Fruit fly (Drosophila melanogaster) whole organism, prepupa: ENCODE measurements around the gene DPCoAC.

Experiments used
- Blimp-1 ChIP-seq: fragments of 200-800 bp; sonication (Bioruptor generic); optimal IDR thresholded peaks from 3 replicates; lab custom pipeline; 2017; ENCODE audit warnings: missing biosample characterization, missing genetic modification characterization, mild to moderate bottlenecking, moderate library complexity, missing genetic modification reagents
- CG10631 ChIP-seq: fragments of 200-800 bp; sonication (Bioruptor generic); optimal IDR thresholded peaks from 2 replicates; lab custom pipeline; 2016; ENCODE audit warnings: missing biosample characterization, missing genetic modification characterization
- CG15336 ChIP-seq: fragments of 200-800 bp; sonication (Bioruptor generic); IDR thresholded peaks from 2 replicates; pipeline ENCODE4 v1.3.6; 2022; ENCODE audit warnings: missing biosample characterization, missing genetic modification characterization
- CG16779 ChIP-seq: fragments of 200-800 bp; sonication (Bioruptor generic); optimal IDR thresholded peaks from 3 replicates; lab custom pipeline; 2017; ENCODE audit warnings: missing biosample characterization, mild to moderate bottlenecking, missing genetic modification characterization
- CG32006 ChIP-seq: fragments of 200-800 bp; sonication (Bioruptor generic); optimal IDR thresholded peaks from 3 replicates; lab custom pipeline; 2017; ENCODE audit warnings: missing biosample characterization, mild to moderate bottlenecking, missing genetic modification characterization
- CG34406 ChIP-seq: fragments of 200-800 bp; sonication (Bioruptor generic); optimal IDR thresholded peaks from 3 replicates; lab custom pipeline; 2016; ENCODE audit warnings: missing biosample characterization, missing genetic modification characterization
- CG3919 ChIP-seq: fragments of 200-800 bp; sonication (Bioruptor generic); optimal IDR thresholded peaks from 3 replicates; lab custom pipeline; 2016; ENCODE audit warnings: missing biosample characterization, missing genetic modification characterization
- CG4318 ChIP-seq: fragments of 200-800 bp; sonication (Bioruptor generic); optimal IDR thresholded peaks from 3 replicates; lab custom pipeline; 2017; ENCODE audit warnings: missing biosample characterization, mild to moderate bottlenecking, missing genetic modification characterization
- CG6163 ChIP-seq: fragments of 200-800 bp; sonication (Bioruptor generic); IDR thresholded peaks from 3 replicates; pipeline ENCODE4 v1.3.6; 2022; ENCODE audit warnings: missing biosample characterization, missing genetic modification characterization
- CG6808 ChIP-seq: fragments of 200-800 bp; sonication (Bioruptor generic); optimal IDR thresholded peaks from 3 replicates; lab custom pipeline; 2017; ENCODE audit warnings: missing biosample characterization, missing genetic modification characterization, mild to moderate bottlenecking, moderate library complexity, missing genetic modification reagents
- CG6854 ChIP-seq: fragments of 200-800 bp; sonication (Bioruptor generic); optimal IDR thresholded peaks from 2 replicates; lab custom pipeline; 2017; ENCODE audit warnings: missing biosample characterization, mild to moderate bottlenecking, missing genetic modification characterization
- CG7368 ChIP-seq: fragments of 200-800 bp; sonication (Bioruptor generic); optimal IDR thresholded peaks from 3 replicates; lab custom pipeline; 2016; ENCODE audit warnings: missing biosample characterization, missing genetic modification characterization
- CG8119 ChIP-seq: fragments of 200-800 bp; sonication (Bioruptor generic); IDR thresholded peaks from 3 replicates; pipeline ENCODE4 v1.3.6; 2022; ENCODE audit warnings: missing biosample characterization, missing genetic modification characterization
- CG8319 ChIP-seq: fragments of 200-800 bp; sonication (Bioruptor generic); optimal IDR thresholded peaks from 3 replicates; lab custom pipeline; 2016; ENCODE audit warnings: missing biosample characterization, missing genetic modification characterization
- CG8632 ChIP-seq: fragments of 200-800 bp; sonication (Bioruptor generic); optimal IDR thresholded peaks from 3 replicates; lab custom pipeline; 2016; ENCODE audit warnings: missing biosample characterization, missing genetic modification characterization
- Eip75B ChIP-seq: fragments of 200-800 bp; sonication (Bioruptor generic); optimal IDR thresholded peaks from 3 replicates; lab custom pipeline; 2016; ENCODE audit warnings: missing biosample characterization, missing genetic modification characterization
- Eip78C ChIP-seq: fragments of 200-800 bp; sonication (Bioruptor generic); peaks from one replicate; lab custom pipeline; 2016; ENCODE audit warnings: missing biosample characterization, missing genetic modification characterization
- Eip93F ChIP-seq: fragments of 200-800 bp; sonication (Bioruptor generic); optimal IDR thresholded peaks from 2 replicates; lab custom pipeline; 2016; ENCODE audit warnings: missing biosample characterization, mild to moderate bottlenecking, missing genetic modification characterization
- Ets21C ChIP-seq: fragments of 200-800 bp; sonication (Bioruptor generic); optimal IDR thresholded peaks from 3 replicates; lab custom pipeline; 2016; ENCODE audit warnings: missing biosample characterization, missing genetic modification characterization
- Ets96B ChIP-seq: fragments of 200-800 bp; optimal IDR thresholded peaks from 2 replicates; lab custom pipeline; 2019; ENCODE audit warnings: missing biosample characterization, mild to moderate bottlenecking, missing genetic modification characterization, moderate library complexity
- Hr38 ChIP-seq: sonication (Bioruptor generic); optimal IDR thresholded peaks from 2 replicates; lab custom pipeline; 2016; ENCODE audit warnings: missing biosample characterization, missing genetic modification characterization
- Hr39 ChIP-seq: fragments of 200-800 bp; sonication (Bioruptor generic); optimal IDR thresholded peaks from 2 replicates; lab custom pipeline; 2016; ENCODE audit warnings: missing biosample characterization, missing genetic modification characterization
- Hr4 ChIP-seq: fragments of 200-800 bp; sonication (Bioruptor generic); optimal IDR thresholded peaks from 3 replicates; lab custom pipeline; 2016; ENCODE audit warnings: missing biosample characterization, missing genetic modification characterization
- Lpt ChIP-seq: fragments of 200-800 bp; sonication (Bioruptor generic); optimal IDR thresholded peaks from 3 replicates; lab custom pipeline; 2016; ENCODE audit warnings: missing biosample characterization, missing genetic modification characterization
- Met ChIP-seq: fragments of 200-800 bp; sonication (Bioruptor generic); optimal IDR thresholded peaks from 3 replicates; lab custom pipeline; 2016; ENCODE audit warnings: missing biosample characterization, missing genetic modification characterization
- OdsH ChIP-seq: fragments of 200-800 bp; sonication (Bioruptor generic); optimal IDR thresholded peaks from 3 replicates; lab custom pipeline; 2016; ENCODE audit warnings: missing biosample characterization, missing genetic modification characterization
- Smox ChIP-seq: fragments of 200-800 bp; sonication (Bioruptor generic); optimal IDR thresholded peaks from 3 replicates; lab custom pipeline; 2016; ENCODE audit warnings: missing biosample characterization, missing genetic modification characterization
- Sox14 ChIP-seq: fragments of 200-800 bp; sonication (Bioruptor generic); optimal IDR thresholded peaks from 3 replicates; lab custom pipeline; 2016; ENCODE audit warnings: missing biosample characterization, missing genetic modification characterization
- achi ChIP-seq: fragments of 200-800 bp; sonication (Bioruptor generic); optimal IDR thresholded peaks from 3 replicates; lab custom pipeline; 2016; ENCODE audit warnings: missing biosample characterization, missing genetic modification characterization
- acj6 ChIP-seq: fragments of 200-800 bp; sonication (Bioruptor generic); optimal IDR thresholded peaks from 3 replicates; lab custom pipeline; 2016; ENCODE audit warnings: missing biosample characterization, missing genetic modification characterization
- cyc ChIP-seq: fragments of 200-800 bp; sonication (Bioruptor generic); optimal IDR thresholded peaks from 3 replicates; lab custom pipeline; 2016; ENCODE audit warnings: missing biosample characterization, missing genetic modification characterization
- dac ChIP-seq: fragments of 200-800 bp; sonication (Bioruptor generic); optimal IDR thresholded peaks from 2 replicates; lab custom pipeline; 2017; ENCODE audit warnings: missing biosample characterization, mild to moderate bottlenecking, missing genetic modification characterization
- eg ChIP-seq: fragments of 200-800 bp; sonication (Bioruptor generic); IDR thresholded peaks from 3 replicates; pipeline ENCODE4 v1.3.6; 2022; ENCODE audit warnings: missing biosample characterization, missing genetic modification characterization
- fd59A ChIP-seq: fragments of 200-800 bp; sonication (Bioruptor generic); optimal IDR thresholded peaks from 2 replicates; lab custom pipeline; 2017; ENCODE audit warnings: missing biosample characterization, mild to moderate bottlenecking, missing genetic modification characterization, missing genetic modification reagents
- fkh ChIP-seq: fragments of 200-800 bp; sonication (Bioruptor generic); optimal IDR thresholded peaks from 3 replicates; lab custom pipeline; 2017; ENCODE audit warnings: missing biosample characterization, mild to moderate bottlenecking, missing genetic modification characterization, moderate library complexity
- lz ChIP-seq: fragments of 200-800 bp; sonication (Bioruptor generic); optimal IDR thresholded peaks from 3 replicates; lab custom pipeline; 2016; ENCODE audit warnings: missing biosample characterization, missing genetic modification characterization
- net ChIP-seq: fragments of 200-800 bp; sonication (Bioruptor generic); optimal IDR thresholded peaks from 3 replicates; lab custom pipeline; 2016; ENCODE audit warnings: missing biosample characterization, missing genetic modification characterization
- salr ChIP-seq, 2 experiments: fragments of 200-800 bp; sonication (Bioruptor generic); optimal IDR thresholded peaks; 3 replicates each; lab custom pipeline; 2016 to 2018; ENCODE audit warnings: missing biosample characterization in 2 of 2, missing genetic modification characterization in 2 of 2, mild to moderate bottlenecking in 1 of 2
- ss ChIP-seq, 2 experiments: fragments of 200-800 bp; sonication (Bioruptor generic); optimal IDR thresholded peaks; 2 replicates in 1 of 2; 3 replicates in 1 of 2; lab custom pipeline; 2017 to 2018; ENCODE audit warnings: mild to moderate bottlenecking in 2 of 2, missing biosample characterization in 2 of 2, missing genetic modification characterization in 2 of 2, moderate library complexity in 1 of 2
- svp ChIP-seq: fragments of 200-800 bp; sonication (Bioruptor generic); peaks from one replicate; lab custom pipeline; 2016; ENCODE audit warnings: missing biosample characterization, missing genetic modification characterization
- topi ChIP-seq: fragments of 200-800 bp; sonication (Bioruptor generic); optimal IDR thresholded peaks from 3 replicates; lab custom pipeline; 2016; ENCODE audit warnings: missing biosample characterization, missing genetic modification characterization

DPCoAC gene

DNA sequence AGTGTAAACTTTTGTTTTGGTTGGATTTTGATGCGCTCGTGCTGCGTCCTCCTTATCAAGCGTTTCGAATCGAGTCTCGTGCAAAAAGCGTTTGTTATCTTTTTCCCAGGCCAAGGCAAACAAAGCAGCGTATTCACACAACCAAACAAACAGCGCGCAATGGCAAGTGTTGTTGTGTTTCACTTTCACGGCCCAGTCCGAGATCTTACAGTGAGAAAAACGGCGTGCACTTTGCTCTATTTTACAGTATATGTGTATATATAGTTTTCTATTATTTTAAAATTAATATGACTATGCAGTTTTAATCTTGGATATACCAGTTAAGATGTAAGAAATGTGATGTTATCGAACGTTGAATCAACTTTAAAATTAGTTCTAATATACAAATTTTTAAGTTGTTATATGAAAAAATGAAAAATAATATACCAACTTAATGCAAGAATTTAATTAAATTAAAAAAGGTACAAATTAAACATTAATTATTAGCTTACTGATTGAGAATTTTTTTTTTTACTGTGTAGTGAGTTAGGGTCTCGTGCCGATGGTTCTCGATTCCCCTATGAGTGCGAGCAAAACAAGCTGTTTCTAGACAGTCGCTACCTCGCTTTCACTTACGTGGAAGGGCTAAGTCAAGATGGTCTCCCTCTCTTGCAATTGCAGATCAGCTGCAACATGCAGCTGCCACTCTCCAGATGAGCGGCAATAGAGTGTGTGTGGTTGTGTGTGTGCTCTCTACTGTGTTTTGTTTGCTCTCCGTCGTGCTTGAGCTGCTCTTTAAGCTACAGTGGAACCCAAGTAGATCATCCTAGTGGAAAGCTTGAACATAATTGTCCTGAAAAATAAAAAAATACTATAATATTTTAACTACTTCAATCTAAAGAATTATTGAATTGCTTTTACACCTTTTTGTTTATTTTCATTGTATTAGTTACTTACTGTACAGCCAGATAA is 37.0 kb upstream of the DPCoAC start (continued):
- peak; percentile 98 for TF ChIP-seq Eip78C (GFP tag; lab: Kevin White, UChicago)
- peak; percentile 72 for TF ChIP-seq Eip75B (GFP tag; lab: Kevin White, UChicago)
- peak; percentile 70 for TF ChIP-seq dac
- TF ChIP-seq CG6854 (GFP tag; lab: Kevin White, UChicago), result peak; percentile 54
- peak; percentile 67 for TF ChIP-seq Eip93F (GFP tag; lab: Kevin White, UChicago)
- TF ChIP-seq fkh, result peak; percentile 73
- peak; percentile 78 for TF ChIP-seq Sox14 (GFP tag; lab: Kevin White, UChicago)
- TF ChIP-seq Hr4 (GFP tag; lab: Kevin White, UChicago), result peak; percentile 63
- no peak for TF ChIP-seq Hr38 (GFP tag; lab: Kevin White, UChicago)
- TF ChIP-seq Ets96B (tag; lab: Kevin White, UChicago), result peak; percentile 95
- TF ChIP-seq acj6 (GFP tag; lab: Kevin White, UChicago), result peak; percentile 90

DNA sequence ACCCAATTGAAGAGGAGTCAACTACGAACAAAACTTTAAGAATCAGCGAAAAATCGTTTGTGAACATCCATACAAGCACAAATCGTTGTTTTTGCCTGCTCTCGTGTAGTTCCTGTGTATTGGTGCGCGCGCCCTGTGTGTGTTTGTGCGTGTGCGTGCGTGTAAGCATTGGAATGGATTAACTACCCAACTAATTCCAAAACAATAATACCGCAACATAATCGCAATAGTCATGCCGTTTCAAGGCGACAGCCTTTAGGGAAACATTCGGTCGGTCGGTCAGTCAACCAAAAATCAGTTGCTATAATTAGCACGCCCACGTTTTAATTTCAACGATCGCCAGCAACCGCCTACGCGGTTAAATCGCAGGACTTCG is 36.0 kb upstream of the DPCoAC start:
- TF ChIP-seq CG7368 (GFP tag; lab: Kevin White, UChicago) (no peak), svp (GFP tag; lab: Kevin White, UChicago) (peak; percentile 62), CG8119 (GFP tag; lab: Robert Waterston, UW) (0 out of 3 replicates have a peak, but pooled peaks have one; percentile 14), Eip78C (GFP tag; lab: Kevin White, UChicago) (no peak), CG32006 (GFP tag; lab: Kevin White, UChicago) (no peak), CG34406 (GFP tag; lab: Kevin White, UChicago) (no peak)
- TF ChIP-seq, all 60 proteins: peak for 2

dm6 chr3R:20592517-20593462 is 35.3 kb upstream of the DPCoAC start, which contains the start of the genes Pus1 and bon:
Pus1 (minus strand) TSS chr3R:20592671.
bon (plus strand) TSS chr3R:20593139.
- no peak for TF ChIP-seq Ets96B (tag; lab: Kevin White, UChicago)
- no peak for TF ChIP-seq CG8319 (GFP tag; lab: Kevin White, UChicago)
- TF ChIP-seq fd59A (GFP tag; lab: Kevin White, UChicago), result no peak
- peak; percentile 3 for TF ChIP-seq topi
- no peak for TF ChIP-seq CG8119 (GFP tag; lab: Robert Waterston, UW)
- no peak for TF ChIP-seq Met (GFP tag; lab: Kevin White, UChicago)
- TF ChIP-seq salr (GFP tag; optimal IDR thresholded peaks at IDR 0.05; lab: Kevin White, UChicago), result no peak
- no peak for TF ChIP-seq CG4318 (GFP tag; lab: Kevin White, UChicago)
- no peak for TF ChIP-seq CG7368 (GFP tag; lab: Kevin White, UChicago)
- TF ChIP-seq CG15336 (GFP tag; lab: Robert Waterston, UW), result no peak
- peak; percentile 53 for TF ChIP-seq lz (GFP tag; lab: Kevin White, UChicago)
- no peak for TF ChIP-seq Sox14 (GFP tag; lab: Kevin White, UChicago)
- peak; percentile 16 for TF ChIP-seq Smox (GFP tag; lab: Kevin White, UChicago)
- TF ChIP-seq achi (GFP tag; lab: Kevin White, UChicago), result no peak
- TF ChIP-seq Eip93F (GFP tag; lab: Kevin White, UChicago), result no peak
- TF ChIP-seq cyc (GFP tag; lab: Kevin White, UChicago), result peak; percentile 27
- no peak for TF ChIP-seq Hr38 (GFP tag; lab: Kevin White, UChicago)
- no peak for TF ChIP-seq CG6808 (GFP tag; lab: Kevin White, UChicago)
- TF ChIP-seq Hr4 (GFP tag; lab: Kevin White, UChicago), result no peak
- peak; percentile 57 for TF ChIP-seq fkh
- TF ChIP-seq Eip78C (GFP tag; lab: Kevin White, UChicago), result peak; percentile 65
- no peak for TF ChIP-seq CG16779 (tag; lab: Kevin White, UChicago)
- TF ChIP-seq ss (GFP tag; optimal IDR thresholded peaks at IDR 0.05; lab: Kevin White, UChicago), result peak in 1 of 2 experiments; percentile 6
- TF ChIP-seq net (GFP tag; lab: Kevin White, UChicago), result no peak
- TF ChIP-seq CG10631 (GFP tag; lab: Kevin White, UChicago), result no peak
- peak; percentile 26 for TF ChIP-seq Hr39 (GFP tag; lab: Kevin White, UChicago)
- TF ChIP-seq Eip75B (GFP tag; lab: Kevin White, UChicago), result peak; percentile 1
- no peak for TF ChIP-seq CG34406 (GFP tag; lab: Kevin White, UChicago)
- TF ChIP-seq CG3919 (GFP tag; lab: Kevin White, UChicago), result peak; percentile 19
- no peak for TF ChIP-seq CG32006 (GFP tag; lab: Kevin White, UChicago)
- TF ChIP-seq OdsH (GFP tag; lab: Kevin White, UChicago), result no peak
- no peak for TF ChIP-seq Lpt
- no peak for TF ChIP-seq CG8632 (GFP tag; lab: Kevin White, UChicago)
- peak; percentile 46 for TF ChIP-seq Blimp-1
- no peak for TF ChIP-seq CG6163 (GFP tag; lab: Robert Waterston, UW)
- TF ChIP-seq eg, result 0 out of 3 replicates have a peak, but pooled peaks have one; percentile 14
- no peak for TF ChIP-seq Ets21C (GFP tag; lab: Kevin White, UChicago)
